Fruit fly (Drosophila melanogaster) whole organism, embryonic: ENCODE measurements around the gene CG7650.

Experiments
- B-H2 ChIP-seq: fragments of 200-800 bp; sonication (Bioruptor generic); optimal IDR thresholded peaks from 2 replicates; lab custom pipeline; 2018; ENCODE audit warnings: missing biosample characterization, mild to moderate bottlenecking, missing genetic modification characterization
- BEAF-32 ChIP-seq: fragments of 200-800 bp; sonication (Bioruptor generic); optimal IDR thresholded peaks from 3 replicates; lab custom pipeline; 2017; ENCODE audit warnings: missing biosample characterization, missing genetic modification characterization, mild to moderate bottlenecking, moderate library complexity, missing genetic modification reagents
- CG11085 ChIP-seq: fragments of 200-800 bp; sonication (Bioruptor generic); IDR thresholded peaks from 2 replicates; pipeline ENCODE4 v1.3.6; 2022; ENCODE audit warnings: missing biosample characterization, missing genetic modification characterization
- CG12104 ChIP-seq: fragments of 200-800 bp; sonication (Bioruptor generic); optimal IDR thresholded peaks from 3 replicates; lab custom pipeline; 2016; ENCODE audit warnings: missing biosample characterization, missing genetic modification characterization
- CG13287 ChIP-seq: fragments of 200-800 bp; sonication (Bioruptor generic); IDR thresholded peaks from 2 replicates; pipeline ENCODE4 v1.3.6; 2022; ENCODE audit warnings: missing biosample characterization, missing genetic modification characterization; ENCODE audit not compliant: partially characterized antibody
- CG13424 ChIP-seq: fragments of 200-800 bp; sonication (Bioruptor generic); optimal IDR thresholded peaks from 2 replicates; lab custom pipeline; 2019; ENCODE audit warnings: missing biosample characterization, mild to moderate bottlenecking, missing genetic modification characterization, moderate library complexity
- CG1529 ChIP-seq: fragments of 200-800 bp; sonication (Bioruptor generic); optimal IDR thresholded peaks from 3 replicates; lab custom pipeline; 2018; ENCODE audit warnings: missing biosample characterization, missing genetic modification characterization
- CG1603 ChIP-seq: fragments of 200-800 bp; sonication (Bioruptor generic); optimal IDR thresholded peaks from 2 replicates; lab custom pipeline; 2019; ENCODE audit warnings: missing biosample characterization, mild to moderate bottlenecking, missing genetic modification characterization, moderate library complexity
- CG17328 ChIP-seq: fragments of 200-800 bp; sonication (Bioruptor generic); IDR thresholded peaks from 2 replicates; pipeline ENCODE4 v1.3.6; 2022; ENCODE audit warnings: missing biosample characterization, missing genetic modification characterization
- CG17912 ChIP-seq: fragments of 200-800 bp; sonication (Bioruptor generic); optimal IDR thresholded peaks from 2 replicates; lab custom pipeline; 2018; ENCODE audit warnings: missing biosample characterization, mild to moderate bottlenecking, missing genetic modification characterization
- CG2116 ChIP-seq: fragments of 200-800 bp; sonication (Bioruptor generic); optimal IDR thresholded peaks from 3 replicates; lab custom pipeline; 2018; ENCODE audit warnings: missing biosample characterization, mild to moderate bottlenecking, missing genetic modification characterization
- CG2712 ChIP-seq: fragments of 200-800 bp; optimal IDR thresholded peaks from 3 replicates; lab custom pipeline; 2019; ENCODE audit warnings: missing biosample characterization, mild to moderate bottlenecking, missing genetic modification characterization, moderate library complexity
- CG31441 ChIP-seq: fragments of 200-800 bp; sonication (Bioruptor generic); IDR thresholded peaks from 2 replicates; pipeline ENCODE4 v1.3.6; 2022; ENCODE audit warnings: missing biosample characterization, missing genetic modification characterization
- CG32772 ChIP-seq: fragments of 200-800 bp; sonication (Bioruptor generic); IDR thresholded peaks from 2 replicates; pipeline ENCODE4 v1.3.6; 2022; ENCODE audit warnings: missing biosample characterization, missing genetic modification characterization
- CG3847 ChIP-seq: fragments of 200-800 bp; sonication (Bioruptor generic); IDR thresholded peaks from 2 replicates; pipeline ENCODE4 v1.3.6; 2022; ENCODE audit warnings: missing biosample characterization, missing genetic modification characterization
- CG4360 ChIP-seq: fragments of 200-800 bp; sonication (Bioruptor generic); IDR thresholded peaks from 2 replicates; pipeline ENCODE4 v1.3.6; 2022; ENCODE audit warnings: missing biosample characterization, missing genetic modification characterization
- CG5953 ChIP-seq: fragments of 200-800 bp; sonication (Bioruptor generic); IDR thresholded peaks from 2 replicates; pipeline ENCODE4 v1.3.6; 2022; ENCODE audit warnings: missing biosample characterization, missing genetic modification characterization
- CG6689 ChIP-seq: fragments of 200-800 bp; sonication (Bioruptor generic); IDR thresholded peaks from 2 replicates; pipeline ENCODE4 v1.3.6; 2022; ENCODE audit warnings: missing biosample characterization, missing genetic modification characterization
- CG8478 ChIP-seq: fragments of >200 bp; optimal IDR thresholded peaks from 2 replicates; lab custom pipeline; 2018
- CG8944 ChIP-seq: fragments of 200-800 bp; sonication (Bioruptor generic); optimal IDR thresholded peaks from 3 replicates; lab custom pipeline; 2016; ENCODE audit warnings: missing biosample characterization, missing genetic modification characterization
- CG9932 ChIP-seq: fragments of 200-800 bp; sonication (Bioruptor generic); IDR thresholded peaks from 2 replicates; pipeline ENCODE4 v1.3.6; 2022; ENCODE audit warnings: missing biosample characterization, missing genetic modification characterization
- CHES-1-like ChIP-seq: fragments of 200-800 bp; sonication (Bioruptor generic); optimal IDR thresholded peaks from 2 replicates; lab custom pipeline; 2016; ENCODE audit warnings: missing biosample characterization, missing genetic modification characterization
- D19B ChIP-seq: fragments of 200-800 bp; sonication (Bioruptor generic); optimal IDR thresholded peaks from 2 replicates; lab custom pipeline; 2017; ENCODE audit warnings: missing biosample characterization, mild to moderate bottlenecking, missing genetic modification characterization
- Drgx ChIP-seq: fragments of 200-800 bp; sonication (Bioruptor generic); IDR thresholded peaks from 2 replicates; pipeline ENCODE4 v1.3.6; 2022; ENCODE audit warnings: missing biosample characterization, missing genetic modification characterization
- ERR ChIP-seq: fragments of 200-800 bp; sonication (Bioruptor generic); optimal IDR thresholded peaks from 2 replicates; lab custom pipeline; 2016; ENCODE audit warnings: missing biosample characterization, missing genetic modification characterization
- Ets97D ChIP-seq: fragments of 200-800 bp; sonication (Bioruptor generic); optimal IDR thresholded peaks from 3 replicates; lab custom pipeline; 2016; ENCODE audit warnings: missing biosample characterization, missing genetic modification characterization
- HLH4C ChIP-seq: fragments of 200-800 bp; sonication (Bioruptor generic); IDR thresholded peaks from 3 replicates; pipeline ENCODE4 v1.3.6; 2022; ENCODE audit warnings: missing biosample characterization, missing genetic modification characterization; ENCODE audit not compliant: partially characterized antibody
- HLH54F ChIP-seq: fragments of 200-800 bp; sonication (Bioruptor generic); optimal IDR thresholded peaks from 3 replicates; lab custom pipeline; 2016; ENCODE audit warnings: missing biosample characterization, missing genetic modification characterization
- Hr3 ChIP-seq: fragments of 200-800 bp; sonication (Bioruptor generic); optimal IDR thresholded peaks from 3 replicates; lab custom pipeline; 2016; ENCODE audit warnings: missing biosample characterization, missing genetic modification characterization
- Hsf ChIP-seq: fragments of 200-800 bp; sonication (Bioruptor generic); optimal IDR thresholded peaks from 3 replicates; lab custom pipeline; 2016; ENCODE audit warnings: missing biosample characterization, missing genetic modification characterization
- Lhr ChIP-seq: fragments of 200-800 bp; sonication (Bioruptor generic); optimal IDR thresholded peaks from 3 replicates; lab custom pipeline; 2017; ENCODE audit warnings: mild to moderate bottlenecking, missing biosample characterization, missing genetic modification reagents, missing genetic modification characterization
- Lim3 ChIP-seq: fragments of 200-800 bp; sonication (Bioruptor generic); IDR thresholded peaks from 2 replicates; pipeline ENCODE4 v1.3.6; 2022; ENCODE audit warnings: missing biosample characterization, missing genetic modification characterization
- Med ChIP-seq: fragments of 200-800 bp; sonication (Bioruptor generic); peaks from one replicate; lab custom pipeline; 2016; ENCODE audit warnings: missing biosample characterization, missing genetic modification characterization, mild to moderate bottlenecking, inconsistent platforms, moderate library complexity
- Myb ChIP-seq: fragments of 200-800 bp; sonication (Bioruptor generic); optimal IDR thresholded peaks from 2 replicates; lab custom pipeline; 2016; ENCODE audit warnings: missing biosample characterization, missing genetic modification characterization
- Usf ChIP-seq: fragments of 200-800 bp; sonication (Bioruptor generic); optimal IDR thresholded peaks from 2 replicates; lab custom pipeline; 2017; ENCODE audit warnings: missing genotype, missing biosample characterization, missing genetic modification characterization
- bowl ChIP-seq: fragments of 200-800 bp; sonication (Bioruptor generic); IDR thresholded peaks from 2 replicates; pipeline ENCODE4 v1.3.6; 2022; ENCODE audit warnings: missing biosample characterization, missing genetic modification characterization
- cg ChIP-seq: fragments of 200-800 bp; sonication (Bioruptor generic); optimal IDR thresholded peaks from 3 replicates; lab custom pipeline; 2019; ENCODE audit warnings: missing biosample characterization, mild to moderate bottlenecking, missing genetic modification characterization, moderate library complexity
- dmrt99B ChIP-seq: fragments of 200-800 bp; sonication (Bioruptor generic); optimal IDR thresholded peaks from 2 replicates; lab custom pipeline; 2018; ENCODE audit warnings: missing biosample characterization, mild to moderate bottlenecking, missing genetic modification characterization, moderate library complexity
- dysf ChIP-seq: fragments of 200-800 bp; sonication (Bioruptor generic); IDR thresholded peaks from 3 replicates; pipeline ENCODE4 v1.3.6; 2022; ENCODE audit warnings: missing biosample characterization, missing genetic modification characterization
- hbn ChIP-seq: fragments of 200-800 bp; sonication (Bioruptor generic); IDR thresholded peaks from 2 replicates; pipeline ENCODE4 v1.3.6; 2022; ENCODE audit warnings: missing biosample characterization, missing genetic modification characterization; ENCODE audit not compliant: partially characterized antibody
- hkb ChIP-seq, 2 experiments: fragments of 200-800 bp in 1 of 2; fragments of >200 bp in 1 of 2; sonication (Bioruptor generic) in 1 of 2; IDR thresholded peaks in 1 of 2; optimal IDR thresholded peaks in 1 of 2; 2 replicates each; pipeline versions ENCODE4 v1.3.6 to Lab custom; 2017 to 2022; ENCODE audit warnings: missing biosample characterization in 1 of 2, missing genetic modification characterization in 1 of 2
- jumu ChIP-seq: fragments of 200-800 bp; sonication (Bioruptor generic); optimal IDR thresholded peaks from 3 replicates; lab custom pipeline; 2016; ENCODE audit warnings: missing biosample characterization, missing genetic modification characterization
- ken ChIP-seq: fragments of 200-800 bp; sonication (Bioruptor generic); IDR thresholded peaks from 3 replicates; pipeline ENCODE4 v1.3.6; 2022; ENCODE audit warnings: missing biosample characterization, missing genetic modification characterization
- mam ChIP-seq: fragments of 200-800 bp; sonication (Bioruptor generic); optimal IDR thresholded peaks from 3 replicates; lab custom pipeline; 2016; ENCODE audit warnings: missing biosample characterization, missing genetic modification characterization
- onecut ChIP-seq: fragments of 200-800 bp; sonication (Bioruptor generic); IDR thresholded peaks from 2 replicates; pipeline ENCODE4 v1.3.6; 2022; ENCODE audit warnings: missing biosample characterization, missing genetic modification characterization
- otp ChIP-seq: fragments of 200-800 bp; sonication (Bioruptor generic); IDR thresholded peaks from 3 replicates; pipeline ENCODE4, ENCODE4 v1.3.6; 2022; ENCODE audit warnings: missing biosample characterization, missing genetic modification characterization
- pros ChIP-seq: fragments of 200-800 bp; sonication (Bioruptor generic); optimal IDR thresholded peaks from 3 replicates; lab custom pipeline; 2019; ENCODE audit warnings: missing biosample characterization, mild to moderate bottlenecking, missing genetic modification characterization, moderate library complexity
- ranshi ChIP-seq: fragments of 200-800 bp; sonication (Bioruptor generic); IDR thresholded peaks from 2 replicates; pipeline ENCODE4 v1.3.6; 2022; ENCODE audit warnings: missing biosample characterization, missing genetic modification characterization
- shn ChIP-seq: fragments of 200-800 bp; sonication (Bioruptor generic); optimal IDR thresholded peaks from 3 replicates; lab custom pipeline; 2016; ENCODE audit warnings: missing biosample characterization, missing genetic modification characterization
- tap ChIP-seq: fragments of 200-800 bp; optimal IDR thresholded peaks from 3 replicates; lab custom pipeline; 2019; ENCODE audit warnings: missing biosample characterization, mild to moderate bottlenecking, missing genetic modification characterization, moderate library complexity
- vnd ChIP-seq: fragments of 200-800 bp; sonication (Bioruptor generic); IDR thresholded peaks from 3 replicates; pipeline ENCODE4 v1.3.6; 2022; ENCODE audit warnings: missing biosample characterization, missing genetic modification characterization; ENCODE audit not compliant: partially characterized antibody

The CG7650 gene

DNA sequence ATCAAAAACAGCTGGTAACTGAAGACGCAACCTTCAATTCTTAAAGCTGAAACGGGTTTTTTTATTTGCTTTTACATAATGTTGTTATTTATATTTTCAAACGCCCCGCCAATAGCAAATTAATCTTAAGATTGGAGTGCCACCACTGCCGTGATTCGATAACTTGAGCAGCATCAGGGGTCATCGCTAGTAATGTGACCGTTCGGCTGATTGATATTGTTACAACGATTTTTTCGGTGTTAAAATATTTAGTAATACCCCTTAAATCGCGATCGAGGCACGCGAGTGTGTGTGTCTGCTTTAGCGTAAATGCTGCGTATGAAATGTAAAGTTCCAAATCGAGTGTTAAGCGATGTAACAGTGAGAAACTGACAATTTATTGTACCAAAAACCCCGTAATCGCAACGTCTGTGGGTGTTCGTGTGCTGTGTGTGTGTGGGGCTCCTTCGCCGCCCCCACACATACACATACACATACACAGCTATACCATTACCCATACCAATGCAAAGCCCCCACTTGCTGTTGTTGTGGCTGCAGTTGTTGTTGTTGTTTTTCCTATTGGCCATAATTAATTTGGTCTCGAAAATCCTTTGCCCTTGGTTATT lies 44.3 kb downstream of the CG7650 start, which contains the start of gene dop (continued):
- TF ChIP-seq ken (GFP tag; lab: Robert Waterston, UW), result no peak
- peak; percentile 73 for TF ChIP-seq CG13287
- TF ChIP-seq ERR (GFP tag; lab: Kevin White, UChicago), result peak; percentile 39
- TF ChIP-seq pros (GFP tag; lab: Kevin White, UChicago), result no peak
- TF ChIP-seq dysf (GFP tag; lab: Robert Waterston, UW), result no peak
- peak; percentile 58 for TF ChIP-seq B-H2
- TF ChIP-seq CG31441 (GFP tag; lab: Robert Waterston, UW), result no peak
- TF ChIP-seq Drgx (GFP tag; lab: Robert Waterston, UW), result no peak
- TF ChIP-seq CG4360 (GFP tag; lab: Robert Waterston, UW), result peak; percentile 94
- TF ChIP-seq hbn (GFP tag; lab: Robert Waterston, UW), result peak; percentile 54; the same call in 1 of the 2 replicates
- TF ChIP-seq vnd, result peak; percentile 43; the same call in 1 of the 3 replicates
- TF ChIP-seq CG1603, result peak; percentile 62
- TF ChIP-seq Usf (GFP tag; lab: Kevin White, UChicago), result no peak
- peak; percentile 17 for TF ChIP-seq Hr3 (GFP tag; lab: Kevin White, UChicago)
- TF ChIP-seq CG9932 (GFP tag; lab: Robert Waterston, UW), result peak; percentile 62
- TF ChIP-seq tap (tag; lab: Kevin White, UChicago), result no peak
- TF ChIP-seq CG32772 (GFP tag; lab: Robert Waterston, UW), result no peak
- peak; percentile 60 for TF ChIP-seq HLH4C (GFP tag; lab: Robert Waterston, UW)
- no peak for TF ChIP-seq otp (GFP tag; lab: Robert Waterston, UW)
- TF ChIP-seq hkb (optimal IDR thresholded peaks at IDR 0.05; lab: Kevin White, UChicago), result no peak
- peak; percentile 22; the same call in 1 of the 2 replicates for TF ChIP-seq hkb (GFP tag; IDR thresholded peaks at IDR 0.05; lab: Robert Waterston, UW)
- TF ChIP-seq D19B (GFP tag; lab: Kevin White, UChicago), result peak; percentile 78
- TF ChIP-seq Myb, result peak; percentile 49
- TF ChIP-seq CG8944 (GFP tag; lab: Kevin White, UChicago), result peak; percentile 10
- TF ChIP-seq ranshi (GFP tag; lab: Robert Waterston, UW), result no peak
- peak; percentile 45 for TF ChIP-seq mam (GFP tag; lab: Kevin White, UChicago)
- no peak for TF ChIP-seq CG11085 (GFP tag; lab: Robert Waterston, UW)
- no peak for TF ChIP-seq CG2712
- TF ChIP-seq Lhr (GFP tag; lab: Kevin White, UChicago), result peak; percentile 8
- peak; percentile 82 for TF ChIP-seq BEAF-32 (GFP tag; lab: Kevin White, UChicago)
- peak; percentile 89 for TF ChIP-seq Med
- TF ChIP-seq CG17328, result 0 out of 2 replicates have a peak, but pooled peaks have one; percentile 16
- peak; percentile 81 for TF ChIP-seq CG2116 (GFP tag; lab: Kevin White, UChicago)
- no peak for TF ChIP-seq CG17912 (GFP tag; lab: Kevin White, UChicago)
- peak; percentile 67 for TF ChIP-seq onecut (GFP tag; lab: Robert Waterston, UW)
- TF ChIP-seq CG8478 (lab: Kevin White, UChicago), result peak; percentile 90
- no peak for TF ChIP-seq bowl (GFP tag; lab: Robert Waterston, UW)
- no peak for TF ChIP-seq CG1529 (GFP tag; lab: Kevin White, UChicago)
- TF ChIP-seq shn, result peak; percentile 42
- no peak for TF ChIP-seq CG12104 (GFP tag; lab: Kevin White, UChicago)
- TF ChIP-seq jumu (GFP tag; lab: Kevin White, UChicago), result peak; percentile 26
- peak; percentile 31 for TF ChIP-seq HLH54F
- peak; percentile 39 for TF ChIP-seq Hsf (GFP tag; lab: Kevin White, UChicago)
- TF ChIP-seq CG13424 (tag; lab: Kevin White, UChicago), result peak; percentile 6
- TF ChIP-seq cg (GFP tag; lab: Kevin White, UChicago), result peak; percentile 97
- TF ChIP-seq CG3847, result 0 out of 2 replicates have a peak, but pooled peaks have one; percentile 30
- no peak for TF ChIP-seq CG5953 (GFP tag; lab: Robert Waterston, UW)
- TF ChIP-seq CHES-1-like (GFP tag; lab: Kevin White, UChicago), result no peak
- no peak for TF ChIP-seq Lim3 (GFP tag; lab: Robert Waterston, UW)
- TF ChIP-seq Ets97D (GFP tag; lab: Kevin White, UChicago), result peak; percentile 56
- TF ChIP-seq dmrt99B, result no peak
- TF ChIP-seq CG6689 (GFP tag; lab: Robert Waterston, UW), result no peak
